Fruit fly (Drosophila melanogaster) whole organism: ENCODE data around the gene CG14693.

Experiments
- psq ChIP-seq: fragments of >200 bp; optimal IDR thresholded peaks from 2 replicates; lab custom pipeline; 2017
- usp ChIP-seq: fragments of >200 bp; optimal IDR thresholded peaks from 2 replicates; lab custom pipeline; 2017; ENCODE audit warnings: missing biosample characterization, missing genetic modification characterization, mixed read lengths

DNA sequence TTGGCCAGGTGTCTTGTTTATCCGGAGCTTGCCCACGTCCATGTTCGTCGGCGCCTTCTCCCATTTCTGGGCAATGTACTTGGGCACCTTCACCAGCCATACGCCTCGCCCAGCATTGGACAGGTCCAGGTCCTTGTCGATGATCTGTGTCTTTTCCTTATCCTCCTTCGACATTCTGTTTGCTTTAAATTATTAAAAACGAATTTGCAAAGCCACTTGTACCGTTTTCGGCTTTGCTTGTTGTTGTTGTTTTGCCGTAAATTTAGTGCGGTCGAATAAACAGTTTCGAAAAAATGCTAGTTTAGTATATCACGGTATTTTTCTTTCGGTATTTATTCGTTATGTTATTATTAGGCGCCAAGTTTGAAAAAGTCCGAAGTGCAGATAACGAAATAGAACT, 47.3 kb downstream of the CG14693 start, which contains the start of gene TfIIFbeta:
- TF ChIP-seq psq (lab: Kevin White, UChicago) (no peak), usp (GFP tag; lab: Kevin White, UChicago) (no peak)
